Worm (Caenorhabditis elegans): ENCODE measurements around the gene lea-1.

lea-1 gene

DNA sequence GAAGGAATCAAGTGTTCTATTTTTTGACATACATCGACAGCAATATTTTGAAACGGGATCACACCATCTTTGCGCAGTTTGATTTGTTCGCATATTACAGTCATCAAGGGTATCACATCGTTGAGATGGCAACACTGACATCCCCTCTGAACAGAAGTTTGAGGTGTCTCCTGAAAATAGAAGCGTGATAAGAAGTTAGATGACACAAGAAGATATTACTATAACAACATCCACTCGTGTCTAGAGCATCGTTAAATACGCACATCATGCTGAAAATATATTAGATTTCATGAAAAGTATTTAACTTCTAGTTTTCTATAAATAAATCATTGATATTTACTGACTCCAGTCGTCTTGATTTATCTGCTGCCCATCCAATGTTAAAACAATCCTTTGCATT, 61.0 kb downstream of the lea-1 start:
- TF ChIP-seq nfyb-1 (GFP tag; IDR thresholded peaks at IDR 0.05) = no peak
- TF ChIP-seq mxl-1 (tag; optimal IDR thresholded peaks at IDR 0.05) = no peak
- no peak for TF ChIP-seq dox-1 (GFP tag; IDR thresholded peaks at IDR 0.05)
- TF ChIP-seq snpc-4 (GFP tag; optimal IDR thresholded peaks at IDR 0.05) = no peak
- no peak for TF ChIP-seq snpc-4 (tag; optimal IDR thresholded peaks at IDR 0.05)
- TF ChIP-seq nfya-1 (tag; optimal IDR thresholded peaks at IDR 0.05; ENCODE audit: borderline replicate concordance, insufficient read depth) = no peak
- no peak for TF ChIP-seq Y79H2A.3 (GFP tag; conservative IDR thresholded peaks at IDR 0.05)
- no peak for TF ChIP-seq sptf-2 (GFP tag; optimal IDR thresholded peaks at IDR 0.05)
- no peak for TF ChIP-seq somi-1 (GFP tag; optimal IDR thresholded peaks at IDR 0.05)
- no peak for TF ChIP-seq tlf-1 (GFP tag; optimal IDR thresholded peaks at IDR 0.05)
- TF ChIP-seq F52B5.7 (tag; optimal IDR thresholded peaks at IDR 0.05) = no peak
- TF ChIP-seq lsl-1 (GFP tag; optimal IDR thresholded peaks at IDR 0.05) = no peak
- no peak for TF ChIP-seq snpc-1.1 (tag; optimal IDR thresholded peaks at IDR 0.05; ENCODE audit: insufficient read depth)
- TF ChIP-seq egl-18 (GFP tag; IDR thresholded peaks at IDR 0.05) = no peak
- TF ChIP-seq let-607 (tag; optimal IDR thresholded peaks at IDR 0.05) = no peak
- no peak for TF ChIP-seq ceh-79 (tag; optimal IDR thresholded peaks at IDR 0.05)
- no peak for TF ChIP-seq lin-40 (tag; optimal IDR thresholded peaks at IDR 0.05)
- no peak for TF ChIP-seq zim-3 (tag; optimal IDR thresholded peaks at IDR 0.05)
- no peak for TF ChIP-seq lir-1 (GFP tag; conservative IDR thresholded peaks at IDR 0.05)

- TF ChIP-seq T07F8.4 (tag; optimal IDR thresholded peaks at IDR 0.05) (no peak), attf-3 (GFP tag; conservative IDR thresholded peaks at IDR 0.05) (no peak), nhr-90 (tag; optimal IDR thresholded peaks at IDR 0.05) (no peak), pha-4 (tag; optimal IDR thresholded peaks at IDR 0.05) (no peak), C17E4.6 (GFP tag; IDR thresholded peaks at IDR 0.05) (no peak), ztf-22 (GFP tag; optimal IDR thresholded peaks at IDR 0.05) (no peak), unc-130 (GFP tag; optimal IDR thresholded peaks at IDR 0.05) (no peak), gei-17 (GFP tag; optimal IDR thresholded peaks at IDR 0.05) (no peak), mxl-1 (tag; optimal IDR thresholded peaks at IDR 0.05) (no peak), tbx-9 (tag; optimal IDR thresholded peaks at IDR 0.05; ENCODE audit: borderline replicate concordance) (no peak), lsl-1 (GFP tag; optimal IDR thresholded peaks at IDR 0.05) (no peak), dpff-1 (tag; optimal IDR thresholded peaks at IDR 0.05) (no peak), nhr-120 (GFP tag; IDR thresholded peaks at IDR 0.05) (no peak)
Measured at ce11 chrV:10073793-10074192, 62.1 kb downstream of the lea-1 start, which contains the start of gene F57A8.6. TSS of gene F57A8.6 (minus strand) at chrV:10073893.

DNA sequence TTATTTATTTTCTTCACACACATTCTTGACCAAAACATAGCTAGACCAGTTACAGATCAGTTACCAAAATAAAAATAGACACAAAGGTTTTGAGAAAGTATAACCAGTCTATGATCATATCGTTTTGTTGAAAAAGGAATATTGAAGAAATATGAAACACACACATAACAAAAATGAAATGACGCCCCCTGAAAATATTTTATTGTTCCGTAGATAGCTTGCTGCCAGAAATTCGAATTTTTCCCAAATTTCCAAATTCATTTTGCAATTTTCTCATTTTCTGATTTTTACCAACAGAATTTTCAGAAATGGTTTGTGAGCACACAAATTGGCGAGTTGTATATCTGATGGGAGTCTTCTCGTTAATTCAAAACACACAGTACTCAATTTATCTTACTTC, 63.7 kb downstream of the lea-1 start, which contains the start of gene F57A8.7:
Gene F57A8.7 (plus strand): TSS at position 301 of the 400 bp plus-strand sequence.
- TF ChIP-seq sea-2 (GFP tag; IDR thresholded peaks at IDR 0.05) (no peak), madf-3 (GFP tag; IDR thresholded peaks at IDR 0.05) (no peak), D2030.7 (GFP tag; IDR thresholded peaks at IDR 0.05) (no peak), zfh-2 (GFP tag; conservative IDR thresholded peaks at IDR 0.05) (no peak), hlh-26 (GFP tag; conservative IDR thresholded peaks at IDR 0.05) (no peak), ceh-27 (GFP tag; optimal IDR thresholded peaks at IDR 0.05) (no peak), Y79H2A.3 (GFP tag; conservative IDR thresholded peaks at IDR 0.05) (no peak), Y53F4B.3 (GFP tag; IDR thresholded peaks at IDR 0.05) (no peak), ztf-6 (GFP tag; IDR thresholded peaks at IDR 0.05) (no peak), unc-62 (GFP tag; optimal IDR thresholded peaks at IDR 0.05) (no peak), F37B4.10 (GFP tag; IDR thresholded peaks at IDR 0.05) (no peak), F55B11.4 (tag; optimal IDR thresholded peaks at IDR 0.05; ENCODE audit: borderline replicate concordance, insufficient read depth) (no peak), efl-1 (GFP tag; optimal IDR thresholded peaks at IDR 0.05) (no peak)
